Fruit fly (Drosophila melanogaster) whole organism, wandering third instar larva: ENCODE data around the gene Hrs.

ENCODE experiments used
- Abd-B ChIP-seq: fragments of >200 bp; optimal IDR thresholded peaks from 2 replicates; lab custom pipeline; 2017; ENCODE audit warnings: missing biosample characterization, missing genetic modification characterization
- CG32264 ChIP-seq: fragments of 200-800 bp; sonication (Bioruptor generic); optimal IDR thresholded peaks from 2 replicates; lab custom pipeline; 2016; ENCODE audit warnings: missing biosample characterization, missing genetic modification characterization
- CG9705 ChIP-seq: fragments of 200-800 bp; sonication (Bioruptor generic); optimal IDR thresholded peaks from 2 replicates; lab custom pipeline; 2018; ENCODE audit warnings: missing biosample characterization, mild to moderate bottlenecking, missing genetic modification characterization
- CrebA ChIP-seq: fragments of 200-800 bp; sonication (Bioruptor generic); optimal IDR thresholded peaks from 2 replicates; lab custom pipeline; 2016; ENCODE audit warnings: missing biosample characterization, mild to moderate bottlenecking, missing genetic modification characterization, borderline replicate concordance
- Dfd ChIP-seq: fragments of >200 bp; optimal IDR thresholded peaks from 2 replicates; lab custom pipeline; 2017; ENCODE audit warnings: missing biosample characterization, missing genetic modification characterization
- Dif ChIP-seq: fragments of 200-275, 200-300 bp; sonication (Bioruptor generic); optimal IDR thresholded peaks from 2 replicates; lab custom pipeline; 2018; ENCODE audit warnings: missing biosample characterization, missing genetic modification characterization; ENCODE audit not compliant: partially characterized antibody
- GATAd ChIP-seq: sonication (Bioruptor generic); optimal IDR thresholded peaks from 2 replicates; lab custom pipeline; 2016; ENCODE audit warnings: missing biosample characterization, missing genetic modification characterization
- HLH106 ChIP-seq: fragments of 200-800 bp; optimal IDR thresholded peaks from 3 replicates; lab custom pipeline; 2019; ENCODE audit warnings: missing biosample characterization, mild to moderate bottlenecking, missing genetic modification characterization, moderate library complexity
- Hnf4 ChIP-seq: fragments of 200-800 bp; sonication (Bioruptor generic); optimal IDR thresholded peaks from 2 replicates; lab custom pipeline; 2016; ENCODE audit warnings: missing biosample characterization, mild to moderate bottlenecking, missing genetic modification characterization
- Hr78 ChIP-seq: fragments of >200 bp; optimal IDR thresholded peaks from 2 replicates; lab custom pipeline; 2017; ENCODE audit warnings: missing biosample characterization, missing genetic modification characterization
- Hr83 ChIP-seq: fragments of 200-300 bp; sonication (Bioruptor generic); optimal IDR thresholded peaks from 2 replicates; lab custom pipeline; 2016; ENCODE audit warnings: missing biosample characterization, mild to moderate bottlenecking, missing genetic modification characterization, moderate library complexity; ENCODE audit not compliant: poor library complexity, severe bottlenecking
- Jra ChIP-seq: sonication (Bioruptor generic); optimal IDR thresholded peaks from 2 replicates; lab custom pipeline; 2016; ENCODE audit warnings: missing biosample characterization, missing genetic modification characterization
- Mio ChIP-seq: sonication (Bioruptor generic); optimal IDR thresholded peaks from 2 replicates; lab custom pipeline; 2016; ENCODE audit warnings: missing biosample characterization, missing genetic modification characterization
- Myc ChIP-seq: fragments of >200 bp; optimal IDR thresholded peaks from 2 replicates; lab custom pipeline; 2017
- N ChIP-seq: fragments of >200 bp; optimal IDR thresholded peaks from 2 replicates; lab custom pipeline; 2018; ENCODE audit warnings: missing biosample characterization, missing external identifiers, missing genetic modification characterization
- OdsH ChIP-seq: fragments of 200-800 bp; sonication (Bioruptor generic); optimal IDR thresholded peaks from 2 replicates; lab custom pipeline; 2016; ENCODE audit warnings: missing biosample characterization, mild to moderate bottlenecking, missing genetic modification characterization
- Rel ChIP-seq, 2 experiments: fragments of 200-800 bp; sonication (Bioruptor generic) in 1 of 2; optimal IDR thresholded peaks; 2 replicates in 1 of 2; 3 replicates in 1 of 2; lab custom pipeline; 2016 to 2019; ENCODE audit warnings: mild to moderate bottlenecking in 2 of 2, missing biosample characterization in 2 of 2, missing genetic modification characterization in 2 of 2, moderate library complexity in 1 of 2
- Sp1 ChIP-seq: fragments of 200-800 bp; sonication (Bioruptor generic); optimal IDR thresholded peaks from 3 replicates; lab custom pipeline; 2019; ENCODE audit warnings: missing biosample characterization, mild to moderate bottlenecking, missing genetic modification characterization, moderate library complexity
- Vsx2 ChIP-seq: fragments of 200-300, 225-300 bp; sonication (Bioruptor generic); optimal IDR thresholded peaks from 2 replicates; lab custom pipeline; 2018; ENCODE audit warnings: missing biosample characterization, missing genetic modification characterization; ENCODE audit not compliant: partially characterized antibody
- br ChIP-seq: fragments of 200-800 bp; sonication (Bioruptor generic); optimal IDR thresholded peaks from 2 replicates; lab custom pipeline; 2016; ENCODE audit warnings: missing biosample characterization, missing genetic modification characterization
- brk ChIP-seq: fragments of 200-800 bp; sonication (Bioruptor generic); optimal IDR thresholded peaks from 2 replicates; lab custom pipeline; 2016; ENCODE audit warnings: missing biosample characterization, mild to moderate bottlenecking, missing genetic modification characterization
- dl ChIP-seq, 2 experiments: fragments of 175-275, 200-275 bp in 1 of 2; fragments of 200-275 bp in 1 of 2; sonication (Bioruptor generic); optimal IDR thresholded peaks; lab custom pipeline; 2018; ENCODE audit warnings: mild to moderate bottlenecking in 2 of 2, missing biosample characterization in 2 of 2, missing genetic modification characterization in 2 of 2, moderate library complexity in 2 of 2; ENCODE audit not compliant: partially characterized antibody in 2 of 2, insufficient read depth in 1 of 2
- dmrt93B ChIP-seq: fragments of 200-800 bp; sonication (Bioruptor generic); optimal IDR thresholded peaks from 2 replicates; lab custom pipeline; 2018; ENCODE audit warnings: missing biosample characterization, mild to moderate bottlenecking, missing genetic modification characterization
- dsf ChIP-seq: sonication (Bioruptor generic); optimal IDR thresholded peaks from 2 replicates; lab custom pipeline; 2016; ENCODE audit warnings: missing biosample characterization, missing genetic modification characterization, borderline replicate concordance
- ey ChIP-seq: fragments of 200-800 bp; sonication (Bioruptor generic); optimal IDR thresholded peaks from 2 replicates; lab custom pipeline; 2016; ENCODE audit warnings: missing biosample characterization, missing genetic modification characterization
- foxo ChIP-seq, 2 experiments: fragments of 200-800 bp; sonication (Bioruptor generic); optimal IDR thresholded peaks; 2 replicates in 1 of 2; 3 replicates in 1 of 2; lab custom pipeline; 2016 to 2017; ENCODE audit warnings: missing biosample characterization in 2 of 2, missing genetic modification characterization in 2 of 2
- fru ChIP-seq: fragments of 200-800 bp; sonication (Bioruptor generic); optimal IDR thresholded peaks from 3 replicates; lab custom pipeline; 2016; ENCODE audit warnings: missing biosample characterization, mild to moderate bottlenecking, missing genetic modification characterization
- h ChIP-seq: fragments of 200-800 bp; sonication (Bioruptor generic); optimal IDR thresholded peaks from 3 replicates; lab custom pipeline; 2016; ENCODE audit warnings: missing biosample characterization, mild to moderate bottlenecking, missing genetic modification characterization
- jim ChIP-seq: fragments of 175-275, 200-325 bp; sonication (Bioruptor generic); optimal IDR thresholded peaks from 2 replicates; lab custom pipeline; 2016; ENCODE audit warnings: missing biosample characterization, mild to moderate bottlenecking, missing genetic modification characterization
- lola ChIP-seq: fragments of >200 bp; optimal IDR thresholded peaks from 2 replicates; lab custom pipeline; 2017; ENCODE audit warnings: missing biosample characterization, missing genetic modification characterization
- pan ChIP-seq: fragments of >200 bp; optimal IDR thresholded peaks from 2 replicates; lab custom pipeline; 2017
- psq ChIP-seq: fragments of 200-800 bp; sonication (Bioruptor generic); optimal IDR thresholded peaks from 3 replicates; lab custom pipeline; 2017; ENCODE audit warnings: missing biosample characterization, mild to moderate bottlenecking, missing genetic modification characterization, moderate library complexity
- rgr ChIP-seq: fragments of 200-800 bp; sonication (Bioruptor generic); optimal IDR thresholded peaks from 3 replicates; lab custom pipeline; 2016; ENCODE audit warnings: missing biosample characterization, mild to moderate bottlenecking, missing genetic modification characterization
- sage ChIP-seq: fragments of 200-800 bp; sonication (Bioruptor generic); optimal IDR thresholded peaks from 2 replicates; lab custom pipeline; 2016; ENCODE audit warnings: missing biosample characterization, mild to moderate bottlenecking, missing genetic modification characterization
- sv ChIP-seq: fragments of 200-800 bp; sonication (Bioruptor generic); optimal IDR thresholded peaks from 3 replicates; lab custom pipeline; 2016; ENCODE audit warnings: missing biosample characterization, missing genetic modification characterization
- tai ChIP-seq: sonication (Bioruptor generic); optimal IDR thresholded peaks from 2 replicates; lab custom pipeline; 2016; ENCODE audit warnings: missing biosample characterization, missing genetic modification characterization
- usp ChIP-seq: fragments of >200 bp; optimal IDR thresholded peaks from 2 replicates; lab custom pipeline; 2017; ENCODE audit warnings: missing biosample characterization, missing genetic modification characterization
- woc ChIP-seq: sonication (Bioruptor generic); optimal IDR thresholded peaks from 2 replicates; lab custom pipeline; 2016; ENCODE audit warnings: missing biosample characterization, mild to moderate bottlenecking, missing genetic modification characterization

The Hrs gene

DNA sequence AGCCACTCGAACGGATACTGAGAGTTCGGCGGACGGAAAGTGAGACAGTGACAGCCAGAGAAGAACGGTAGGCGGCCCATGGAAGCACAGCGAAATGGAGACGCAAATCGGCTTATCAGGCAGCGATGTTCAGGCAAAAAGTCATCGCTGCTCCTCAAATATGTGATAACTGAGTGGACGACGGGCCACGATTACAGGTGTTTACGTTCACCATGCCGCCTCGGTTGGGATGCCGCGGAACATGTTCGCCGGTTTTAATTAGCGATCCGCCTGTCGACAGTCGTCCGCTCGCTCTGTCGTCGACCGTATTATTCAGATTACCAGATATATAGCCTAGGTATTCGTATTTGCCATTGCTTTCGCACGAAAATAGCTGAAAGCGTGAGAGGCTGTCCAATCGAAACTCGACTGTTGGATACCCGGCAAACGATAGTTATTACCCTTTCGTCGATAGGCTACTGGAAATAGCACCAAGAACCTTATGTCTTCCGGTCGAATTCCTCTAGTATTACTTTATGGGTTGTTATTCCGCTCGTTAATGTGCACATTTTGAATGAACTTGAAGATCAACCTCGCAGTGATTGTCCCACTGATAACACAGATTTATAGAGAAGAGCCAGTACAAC, 11.4 kb downstream of the Hrs start:
- TF ChIP-seq CrebA (GFP tag; lab: Kevin White, UChicago) (no peak), Rel (GFP tag; optimal IDR thresholded peaks at IDR 0.05; lab: Kevin White, UChicago) (no peak), Rel (tag; optimal IDR thresholded peaks at IDR 0.05; lab: Kevin White, UChicago) (peak; percentile 70), sage (no peak), Dif (GFP tag; lab: Kevin White, UChicago) (peak; percentile 57), fru (GFP tag; lab: Kevin White, UChicago) (no peak), br (GFP tag; lab: Kevin White, UChicago) (no peak), GATAd (GFP tag; lab: Kevin White, UChicago) (no peak), h (GFP tag; lab: Kevin White, UChicago) (peak; percentile 54), Myc (lab: Kevin White, UChicago) (no peak), Hr83 (GFP tag; lab: Kevin White, UChicago) (peak; percentile 1), Hnf4 (GFP tag; lab: Kevin White, UChicago) (peak; percentile 16), Jra (GFP tag; lab: Kevin White, UChicago) (no peak), dl (GFP tag; optimal IDR thresholded peaks at IDR 0.05; lab: Kevin White, UChicago; ENCODE audit: insufficient read depth in 1 of 2, partially characterized antibody in 2 of 2) (peak in 1 of 2 experiments; percentile 13)

DNA sequence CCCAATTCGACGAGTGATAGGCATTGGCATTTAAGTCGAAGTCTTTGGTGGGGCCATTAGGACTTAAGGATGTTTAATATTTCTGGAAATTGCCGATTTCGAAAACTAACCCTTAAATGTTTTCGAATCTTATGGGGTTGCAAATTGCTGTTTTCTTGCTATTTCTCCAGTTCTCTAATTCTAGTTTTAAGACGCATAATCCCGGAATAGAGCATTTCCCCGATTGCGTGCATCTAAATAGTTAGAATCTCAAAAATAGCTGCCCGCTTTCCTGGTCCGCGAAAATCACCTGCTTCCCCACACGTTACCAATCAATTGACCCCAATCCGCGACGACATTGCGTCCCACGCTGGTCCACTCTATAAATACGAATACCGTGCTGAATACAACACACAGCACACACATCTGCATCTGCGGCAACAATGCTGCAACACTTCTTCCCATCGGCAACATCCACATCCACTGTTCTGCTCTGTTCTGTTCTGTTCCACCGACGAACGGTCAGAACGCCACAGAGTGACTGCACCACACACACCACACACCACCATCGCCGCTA, 12.2 kb downstream of the Hrs start, which contains the start of gene Bacc:
Gene Bacc, plus strand, starts transcription at position 542 of the 556 bp plus-strand sequence.
- TF ChIP-seq rgr (peak; percentile 95), GATAd (GFP tag; lab: Kevin White, UChicago) (no peak), tai (GFP tag; lab: Kevin White, UChicago) (no peak), OdsH (peak; percentile 98), woc (GFP tag; lab: Kevin White, UChicago) (peak; percentile 92), Myc (lab: Kevin White, UChicago) (no peak), dmrt93B (GFP tag; lab: Kevin White, UChicago) (peak; percentile 96), N (peak; percentile 12), sv (GFP tag; lab: Kevin White, UChicago) (peak; percentile 81), foxo (GFP tag; optimal IDR thresholded peaks at IDR 0.05; lab: Kevin White, UChicago) (peak; percentile 89 to 98), dl (GFP tag; optimal IDR thresholded peaks at IDR 0.05; lab: Kevin White, UChicago; ENCODE audit: insufficient read depth in 1 of 2, partially characterized antibody in 2 of 2) (peak; percentile 12 to 28), sage (peak; percentile 85), Hr83 (GFP tag; lab: Kevin White, UChicago) (peak; percentile 87), CG32264 (GFP tag; lab: Kevin White, UChicago) (peak; percentile 82), h (GFP tag; lab: Kevin White, UChicago) (peak; percentile 96), brk (GFP tag; lab: Kevin White, UChicago) (peak; percentile 40), pan (lab: Kevin White, UChicago) (no peak), usp (GFP tag; lab: Kevin White, UChicago) (no peak), Abd-B (GFP tag; lab: Kevin White, UChicago) (no peak), Hnf4 (GFP tag; lab: Kevin White, UChicago) (peak; percentile 81), jim (GFP tag; lab: Kevin White, UChicago) (no peak), HLH106 (tag; lab: Kevin White, UChicago) (peak; percentile 96), Dif (GFP tag; lab: Kevin White, UChicago) (peak; percentile 61), Vsx2 (GFP tag; lab: Kevin White, UChicago) (no peak), Rel (GFP tag; optimal IDR thresholded peaks at IDR 0.05; lab: Kevin White, UChicago) (peak; percentile 85), Rel (tag; optimal IDR thresholded peaks at IDR 0.05; lab: Kevin White, UChicago) (peak; percentile 25), lola (GFP tag; lab: Kevin White, UChicago) (no peak), ey (peak; percentile 97), CrebA (GFP tag; lab: Kevin White, UChicago) (no peak), CG9705 (GFP tag; lab: Kevin White, UChicago) (peak; percentile 92), Jra (GFP tag; lab: Kevin White, UChicago) (peak; percentile 90), Mio (GFP tag; lab: Kevin White, UChicago) (peak; percentile 76), Sp1 (GFP tag; lab: Kevin White, UChicago) (peak; percentile 98), fru (GFP tag; lab: Kevin White, UChicago) (peak; percentile 98), psq (GFP tag; lab: Kevin White, UChicago) (peak; percentile 93), Hr78 (GFP tag; lab: Kevin White, UChicago) (no peak), dsf (GFP tag; lab: Kevin White, UChicago) (peak; percentile 65), br (GFP tag; lab: Kevin White, UChicago) (peak; percentile 97), Dfd (GFP tag; lab: Kevin White, UChicago) (peak; percentile 76)
